Fruit fly (Drosophila melanogaster): Measurements from ENCODE around the gene CG14551.
A peak's percentile ranks its signal among the peaks of the same experiment; 100 is the strongest.

The CG14551 gene

DNA sequence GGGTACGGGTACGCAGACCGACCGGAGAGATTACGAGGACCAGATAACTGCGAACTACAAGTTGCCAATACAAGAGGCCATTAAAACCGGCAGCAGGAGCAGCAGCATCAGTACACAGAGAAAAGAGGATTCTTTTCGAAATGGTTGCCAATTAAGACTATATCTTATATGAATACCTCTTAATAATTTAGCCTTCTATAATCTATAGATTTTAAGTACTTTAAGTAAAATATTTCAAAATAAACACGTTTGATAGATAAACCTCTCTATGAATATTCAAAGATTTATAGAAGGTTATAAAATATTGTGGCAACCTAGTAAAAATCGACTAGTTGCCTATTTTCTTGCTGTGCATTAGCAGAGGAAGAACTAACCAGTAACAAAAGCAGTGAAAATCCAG lies 32.7 kb upstream of the CG14551 start:
- TF ChIP-seq CG12104 (GFP tag; optimal IDR thresholded peaks at IDR 0.05) (no peak), dmrt99B (tag; optimal IDR thresholded peaks at IDR 0.05) (no peak), zf30C (GFP tag; optimal IDR thresholded peaks at IDR 0.05) (no peak), vfl (GFP tag; optimal IDR thresholded peaks at IDR 0.05) (no peak), CG12942 (GFP tag; optimal IDR thresholded peaks at IDR 0.05) (no peak), D19A (tag; optimal IDR thresholded peaks at IDR 0.05) (no peak), ems (GFP tag; optimal IDR thresholded peaks at IDR 0.05) (no peak), CG7839 (tag; optimal IDR thresholded peaks at IDR 0.05) (no peak), Trl (optimal IDR thresholded peaks at IDR 0.05) (no peak), Trl (GFP tag; optimal IDR thresholded peaks at IDR 0.05) (no peak), Hmr (GFP tag; optimal IDR thresholded peaks at IDR 0.05) (no peak), CG9932 (GFP tag; IDR thresholded peaks at IDR 0.05) (no peak), Optix (GFP tag; IDR thresholded peaks at IDR 0.05) (no peak), bcd (GFP tag; optimal IDR thresholded peaks at IDR 0.05) (no peak), CG18764 (GFP tag; optimal IDR thresholded peaks at IDR 0.05) (no peak)

dm6 chr3R:26081380-26081991 lies 18.7 kb upstream of the CG14551 start:
- peak; percentile 58 for TF ChIP-seq oc (tag; optimal IDR thresholded peaks at IDR 0.05)
- peak; percentile 77 for TF ChIP-seq CG11504 (tag; optimal IDR thresholded peaks at IDR 0.05)
- peak; percentile 53 for TF ChIP-seq kay (GFP tag; optimal IDR thresholded peaks at IDR 0.05)
- no peak for TF ChIP-seq yki (optimal IDR thresholded peaks at IDR 0.05)
- peak; percentile 26 for TF ChIP-seq CG5180 (GFP tag; optimal IDR thresholded peaks at IDR 0.05)
- peak; percentile 41; the same call in 1 of the 2 replicates for TF ChIP-seq wor (GFP tag; IDR thresholded peaks at IDR 0.05)
- peak; percentile 58 for TF ChIP-seq Ptx1 (GFP tag; IDR thresholded peaks at IDR 0.05)
- peak; percentile 75 for TF ChIP-seq Blimp-1 (GFP tag; optimal IDR thresholded peaks at IDR 0.05)
- no peak for TF ChIP-seq CrebB (tag; optimal IDR thresholded peaks at IDR 0.05)
- TF ChIP-seq unpg (GFP tag; optimal IDR thresholded peaks at IDR 0.05), result peak; percentile 71
- peak; percentile 47 for TF ChIP-seq Xbp1 (GFP tag; optimal IDR thresholded peaks at IDR 0.05)
- TF ChIP-seq CG9437 (GFP tag; optimal IDR thresholded peaks at IDR 0.05), result no peak
- no peak for TF ChIP-seq corto (GFP tag; optimal IDR thresholded peaks at IDR 0.05)
- no peak for TF ChIP-seq Dad (GFP tag; optimal IDR thresholded peaks at IDR 0.05)
- no peak for TF ChIP-seq NC2β (GFP tag; optimal IDR thresholded peaks at IDR 0.05)
- TF ChIP-seq CG2202 (tag; optimal IDR thresholded peaks at IDR 0.05), result peak; percentile 51
- no peak for TF ChIP-seq MTF-1 (GFP tag; optimal IDR thresholded peaks at IDR 0.05; ENCODE audit: borderline replicate concordance)
- peak; percentile 33; the same call in 1 of the 2 replicates for TF ChIP-seq crol (GFP tag; IDR thresholded peaks at IDR 0.05)
- TF ChIP-seq lov (optimal IDR thresholded peaks at IDR 0.05), result no peak
- no peak for TF ChIP-seq lov (GFP tag; IDR thresholded peaks at IDR 0.05)
- TF ChIP-seq Bdp1 (GFP tag; optimal IDR thresholded peaks at IDR 0.05), result peak; percentile 2
- no peak; the same call in 2 of the 3 replicates for TF ChIP-seq CG34422 (GFP tag; IDR thresholded peaks at IDR 0.05)
- TF ChIP-seq CTCF (GFP tag; optimal IDR thresholded peaks at IDR 0.05), result no peak
- no peak for TF ChIP-seq Hey (tag; optimal IDR thresholded peaks at IDR 0.05)
- no peak for TF ChIP-seq nau (GFP tag; optimal IDR thresholded peaks at IDR 0.05)
- no peak for TF ChIP-seq CG30020 (tag; optimal IDR thresholded peaks at IDR 0.05)
- peak; percentile 28 for TF ChIP-seq NfI (GFP tag; optimal IDR thresholded peaks at IDR 0.05)
- peak; percentile 52; the same call in 2 of the 3 replicates for TF ChIP-seq tgo (GFP tag; IDR thresholded peaks at IDR 0.05)
- no peak for TF ChIP-seq Dbx (GFP tag; IDR thresholded peaks at IDR 0.05)
- TF ChIP-seq H2.0 (GFP tag; IDR thresholded peaks at IDR 0.05), result peak; percentile 50
- peak; percentile 12 for TF ChIP-seq CG6813 (GFP tag; optimal IDR thresholded peaks at IDR 0.05)
- peak; percentile 54; the same call in 1 of the 2 replicates for TF ChIP-seq CG1024 (GFP tag; IDR thresholded peaks at IDR 0.05)
- peak; percentile 58; the same call in 1 of the 2 replicates for TF ChIP-seq ranshi (GFP tag; IDR thresholded peaks at IDR 0.05)
- TF ChIP-seq fd64A (GFP tag; optimal IDR thresholded peaks at IDR 0.05), result no peak
- TF ChIP-seq CG10462 (GFP tag; optimal IDR thresholded peaks at IDR 0.05), result no peak
- no peak for TF ChIP-seq exex (tag; optimal IDR thresholded peaks at IDR 0.05)
- TF ChIP-seq CG18262 (tag; optimal IDR thresholded peaks at IDR 0.05), result peak; percentile 78

All from whole organism, embryonic.